Worm (Caenorhabditis elegans): ENCODE results near the gene ZK637.4.

Gene ZK637.4

ce11 chrIII:8926512-8926911 is 32.9 kb downstream of the ZK637.4 start:
- TF ChIP-seq mec-3 (tag; optimal IDR thresholded peaks at IDR 0.05; ENCODE audit: borderline replicate concordance): no peak
- peak; percentile 36 for TF ChIP-seq unc-55 (GFP tag; optimal IDR thresholded peaks at IDR 0.05)
- no peak for TF ChIP-seq che-1 (tag; optimal IDR thresholded peaks at IDR 0.05)
- TF ChIP-seq ceh-22 (tag; optimal IDR thresholded peaks at IDR 0.05): no peak
- TF ChIP-seq hlh-30 (tag; optimal IDR thresholded peaks at IDR 0.05; ENCODE audit: insufficient read depth): no peak

ce11 chrIII:8929723-8930122 is 36.2 kb downstream of the ZK637.4 start, which contains the start of gene arrd-15:
TSS of gene arrd-15 (plus strand) at chrIII:8930023.
- TF ChIP-seq ceh-18 (tag; optimal IDR thresholded peaks at IDR 0.05) (no peak), gmeb-2 (tag; optimal IDR thresholded peaks at IDR 0.05) (no peak), ceh-34 (tag; optimal IDR thresholded peaks at IDR 0.05) (peak; percentile 26)

- TF ChIP-seq ceh-9 (tag; optimal IDR thresholded peaks at IDR 0.05): no peak
- TF ChIP-seq ceh-2 (tag; optimal IDR thresholded peaks at IDR 0.05): no peak
- no peak for TF ChIP-seq pag-3 (tag; optimal IDR thresholded peaks at IDR 0.05; ENCODE audit: borderline replicate concordance)
- TF ChIP-seq hlh-13 (GFP tag; optimal IDR thresholded peaks at IDR 0.05): no peak
- no peak for TF ChIP-seq Y22D7AL.16 (tag; optimal IDR thresholded peaks at IDR 0.05)
- TF ChIP-seq ceh-45 (GFP tag; IDR thresholded peaks at IDR 0.05): no peak
- TF ChIP-seq sdc-2 (tag; optimal IDR thresholded peaks at IDR 0.05): no peak
- no peak for TF ChIP-seq C08G9.2 (tag; optimal IDR thresholded peaks at IDR 0.05)
- no peak for TF ChIP-seq hlh-15 (tag; optimal IDR thresholded peaks at IDR 0.05)
These were observed 40.1 kb downstream of the ZK637.4 start for ce11 chrIII:8933696-8934095.

ce11 chrIII:8934378-8934777 is 40.8 kb downstream of the ZK637.4 start:
- TF ChIP-seq ref-2 (tag; optimal IDR thresholded peaks at IDR 0.05): no peak

- TF ChIP-seq C38D4.7 (GFP tag; optimal IDR thresholded peaks at IDR 0.05) (peak; percentile 86), rnt-1 (tag; optimal IDR thresholded peaks at IDR 0.05) (peak; percentile 82), zip-5 (tag; optimal IDR thresholded peaks at IDR 0.05) (peak; percentile 62), ceh-34 (tag; optimal IDR thresholded peaks at IDR 0.05) (peak; percentile 94), sox-4 (tag; optimal IDR thresholded peaks at IDR 0.05) (peak; percentile 89), nfya-1 (tag; optimal IDR thresholded peaks at IDR 0.05) (peak; percentile 70), npax-4 (tag; optimal IDR thresholded peaks at IDR 0.05) (peak; percentile 82), fax-1 (tag; optimal IDR thresholded peaks at IDR 0.05) (peak; percentile 83), unc-3 (GFP tag; conservative IDR thresholded peaks at IDR 0.05) (peak; percentile 67), unc-3 (tag; optimal IDR thresholded peaks at IDR 0.05) (peak; percentile 85), lin-11 (tag; optimal IDR thresholded peaks at IDR 0.05) (peak; percentile 86), ceh-9 (tag; optimal IDR thresholded peaks at IDR 0.05) (peak; percentile 66), unc-86 (tag; optimal IDR thresholded peaks at IDR 0.05) (peak; percentile 91), K09A11.1 (tag; optimal IDR thresholded peaks at IDR 0.05; ENCODE audit: insufficient read depth) (peak; percentile 72), syd-9 (tag; optimal IDR thresholded peaks at IDR 0.05) (peak; percentile 91), hlh-13 (GFP tag; optimal IDR thresholded peaks at IDR 0.05) (peak; percentile 88), C08G9.2 (tag; optimal IDR thresholded peaks at IDR 0.05) (peak; percentile 76), hlh-15 (tag; optimal IDR thresholded peaks at IDR 0.05) (peak; percentile 86), elt-2 (tag; optimal IDR thresholded peaks at IDR 0.05) (peak; percentile 95), ceh-22 (tag; optimal IDR thresholded peaks at IDR 0.05) (peak; percentile 56), ceh-31 (tag; optimal IDR thresholded peaks at IDR 0.05) (peak; percentile 77), mec-3 (tag; optimal IDR thresholded peaks at IDR 0.05; ENCODE audit: borderline replicate concordance) (no peak), ref-2 (tag; optimal IDR thresholded peaks at IDR 0.05) (peak; percentile 63), dve-1 (tag; optimal IDR thresholded peaks at IDR 0.05) (peak; percentile 70), pag-3 (tag; optimal IDR thresholded peaks at IDR 0.05; ENCODE audit: borderline replicate concordance) (no peak), pha-4 (tag; optimal IDR thresholded peaks at IDR 0.05) (no peak), nhr-11 (tag; optimal IDR thresholded peaks at IDR 0.05) (no peak), hlh-8 (tag; optimal IDR thresholded peaks at IDR 0.05) (peak; percentile 73), elt-4 (tag; optimal IDR thresholded peaks at IDR 0.05) (no peak), ceh-19 (GFP tag; optimal IDR thresholded peaks at IDR 0.05) (peak; percentile 95), odd-2 (tag; optimal IDR thresholded peaks at IDR 0.05) (peak; percentile 78), dmd-4 (tag; optimal IDR thresholded peaks at IDR 0.05; ENCODE audit: borderline replicate concordance) (peak; percentile 84), sdc-2 (tag; optimal IDR thresholded peaks at IDR 0.05) (peak; percentile 78), ceh-14 (tag; optimal IDR thresholded peaks at IDR 0.05) (peak; percentile 91), ceh-45 (GFP tag; IDR thresholded peaks at IDR 0.05) (peak; percentile 78), sox-2 (GFP tag; IDR thresholded peaks at IDR 0.05) (peak; percentile 76)
These were observed 44.0 kb downstream of the ZK637.4 start for ce11 chrIII:8937571-8937970.
